Fruit fly (Drosophila melanogaster) whole organism, prepupa: ENCODE measurements around the gene bys.

Experiments used
- Blimp-1 ChIP-seq: fragments of 200-800 bp; sonication (Bioruptor generic); optimal IDR thresholded peaks from 3 replicates; lab custom pipeline; 2017; ENCODE audit warnings: missing biosample characterization, missing genetic modification characterization, mild to moderate bottlenecking, moderate library complexity, missing genetic modification reagents
- CG10631 ChIP-seq: fragments of 200-800 bp; sonication (Bioruptor generic); optimal IDR thresholded peaks from 2 replicates; lab custom pipeline; 2016; ENCODE audit warnings: missing biosample characterization, missing genetic modification characterization
- CG10669 ChIP-seq: fragments of 200-800 bp; sonication (Bioruptor generic); optimal IDR thresholded peaks from 3 replicates; lab custom pipeline; 2018; ENCODE audit warnings: missing biosample characterization, mild to moderate bottlenecking, missing genetic modification characterization, moderate library complexity
- CG11294 ChIP-seq: fragments of 200-800 bp; sonication (Bioruptor generic); IDR thresholded peaks from 2 replicates; pipeline ENCODE4 v1.3.6; 2022; ENCODE audit warnings: missing biosample characterization, missing genetic modification characterization
- CG15336 ChIP-seq: fragments of 200-800 bp; sonication (Bioruptor generic); IDR thresholded peaks from 2 replicates; pipeline ENCODE4 v1.3.6; 2022; ENCODE audit warnings: missing biosample characterization, missing genetic modification characterization
- CG1621 ChIP-seq: fragments of 200-800 bp; sonication (Bioruptor generic); optimal IDR thresholded peaks from 3 replicates; lab custom pipeline; 2018; ENCODE audit warnings: missing biosample characterization, mild to moderate bottlenecking, missing genetic modification characterization
- CG16779 ChIP-seq: fragments of 200-800 bp; sonication (Bioruptor generic); optimal IDR thresholded peaks from 3 replicates; lab custom pipeline; 2017; ENCODE audit warnings: missing biosample characterization, mild to moderate bottlenecking, missing genetic modification characterization
- CG3032 ChIP-seq: fragments of 200-800 bp; optimal IDR thresholded peaks from 2 replicates; lab custom pipeline; 2019; ENCODE audit warnings: missing biosample characterization, mild to moderate bottlenecking, missing genetic modification characterization, moderate library complexity
- CG31627 ChIP-seq: fragments of 200-800 bp; sonication (Bioruptor generic); optimal IDR thresholded peaks from 3 replicates; lab custom pipeline; 2016; ENCODE audit warnings: missing biosample characterization, missing genetic modification characterization
- CG32006 ChIP-seq: fragments of 200-800 bp; sonication (Bioruptor generic); optimal IDR thresholded peaks from 3 replicates; lab custom pipeline; 2017; ENCODE audit warnings: missing biosample characterization, mild to moderate bottlenecking, missing genetic modification characterization
- CG34406 ChIP-seq: fragments of 200-800 bp; sonication (Bioruptor generic); optimal IDR thresholded peaks from 3 replicates; lab custom pipeline; 2016; ENCODE audit warnings: missing biosample characterization, missing genetic modification characterization
- CG3919 ChIP-seq: fragments of 200-800 bp; sonication (Bioruptor generic); optimal IDR thresholded peaks from 3 replicates; lab custom pipeline; 2016; ENCODE audit warnings: missing biosample characterization, missing genetic modification characterization
- CG4318 ChIP-seq: fragments of 200-800 bp; sonication (Bioruptor generic); optimal IDR thresholded peaks from 3 replicates; lab custom pipeline; 2017; ENCODE audit warnings: missing biosample characterization, mild to moderate bottlenecking, missing genetic modification characterization
- CG6163 ChIP-seq: fragments of 200-800 bp; sonication (Bioruptor generic); IDR thresholded peaks from 3 replicates; pipeline ENCODE4 v1.3.6; 2022; ENCODE audit warnings: missing biosample characterization, missing genetic modification characterization
- CG6792 ChIP-seq: fragments of 200-800 bp; sonication (Bioruptor generic); optimal IDR thresholded peaks from 3 replicates; lab custom pipeline; 2016; ENCODE audit warnings: missing biosample characterization, missing genetic modification characterization
- CG6808 ChIP-seq: fragments of 200-800 bp; sonication (Bioruptor generic); optimal IDR thresholded peaks from 3 replicates; lab custom pipeline; 2017; ENCODE audit warnings: missing biosample characterization, missing genetic modification characterization, mild to moderate bottlenecking, moderate library complexity, missing genetic modification reagents
- CG6854 ChIP-seq: fragments of 200-800 bp; sonication (Bioruptor generic); optimal IDR thresholded peaks from 2 replicates; lab custom pipeline; 2017; ENCODE audit warnings: missing biosample characterization, mild to moderate bottlenecking, missing genetic modification characterization
- CG8119 ChIP-seq: fragments of 200-800 bp; sonication (Bioruptor generic); IDR thresholded peaks from 3 replicates; pipeline ENCODE4 v1.3.6; 2022; ENCODE audit warnings: missing biosample characterization, missing genetic modification characterization
- CG8319 ChIP-seq: fragments of 200-800 bp; sonication (Bioruptor generic); optimal IDR thresholded peaks from 3 replicates; lab custom pipeline; 2016; ENCODE audit warnings: missing biosample characterization, missing genetic modification characterization
- CG8632 ChIP-seq: fragments of 200-800 bp; sonication (Bioruptor generic); optimal IDR thresholded peaks from 3 replicates; lab custom pipeline; 2016; ENCODE audit warnings: missing biosample characterization, missing genetic modification characterization
- CG9139 ChIP-seq: fragments of 200-800 bp; sonication (Bioruptor generic); optimal IDR thresholded peaks from 3 replicates; lab custom pipeline; 2017; ENCODE audit warnings: missing biosample characterization, mild to moderate bottlenecking, missing genetic modification characterization
- Eip75B ChIP-seq: fragments of 200-800 bp; sonication (Bioruptor generic); optimal IDR thresholded peaks from 3 replicates; lab custom pipeline; 2016; ENCODE audit warnings: missing biosample characterization, missing genetic modification characterization
- Eip78C ChIP-seq: fragments of 200-800 bp; sonication (Bioruptor generic); peaks from one replicate; lab custom pipeline; 2016; ENCODE audit warnings: missing biosample characterization, missing genetic modification characterization
- Eip93F ChIP-seq: fragments of 200-800 bp; sonication (Bioruptor generic); optimal IDR thresholded peaks from 2 replicates; lab custom pipeline; 2016; ENCODE audit warnings: missing biosample characterization, mild to moderate bottlenecking, missing genetic modification characterization
- Ets96B ChIP-seq: fragments of 200-800 bp; optimal IDR thresholded peaks from 2 replicates; lab custom pipeline; 2019; ENCODE audit warnings: missing biosample characterization, mild to moderate bottlenecking, missing genetic modification characterization, moderate library complexity
- Hr39 ChIP-seq: fragments of 200-800 bp; sonication (Bioruptor generic); optimal IDR thresholded peaks from 2 replicates; lab custom pipeline; 2016; ENCODE audit warnings: missing biosample characterization, missing genetic modification characterization
- Hr4 ChIP-seq: fragments of 200-800 bp; sonication (Bioruptor generic); optimal IDR thresholded peaks from 3 replicates; lab custom pipeline; 2016; ENCODE audit warnings: missing biosample characterization, missing genetic modification characterization
- Met ChIP-seq: fragments of 200-800 bp; sonication (Bioruptor generic); optimal IDR thresholded peaks from 3 replicates; lab custom pipeline; 2016; ENCODE audit warnings: missing biosample characterization, missing genetic modification characterization
- OdsH ChIP-seq: fragments of 200-800 bp; sonication (Bioruptor generic); optimal IDR thresholded peaks from 3 replicates; lab custom pipeline; 2016; ENCODE audit warnings: missing biosample characterization, missing genetic modification characterization
- Smox ChIP-seq: fragments of 200-800 bp; sonication (Bioruptor generic); optimal IDR thresholded peaks from 3 replicates; lab custom pipeline; 2016; ENCODE audit warnings: missing biosample characterization, missing genetic modification characterization
- Sox102F ChIP-seq: fragments of 200-800 bp; sonication (Bioruptor generic); optimal IDR thresholded peaks from 2 replicates; lab custom pipeline; 2016; ENCODE audit warnings: missing biosample characterization, mild to moderate bottlenecking, missing genetic modification characterization
- cyc ChIP-seq: fragments of 200-800 bp; sonication (Bioruptor generic); optimal IDR thresholded peaks from 3 replicates; lab custom pipeline; 2016; ENCODE audit warnings: missing biosample characterization, missing genetic modification characterization
- dsx ChIP-seq: fragments of 200-800 bp; optimal IDR thresholded peaks from 3 replicates; lab custom pipeline; 2019; ENCODE audit warnings: missing biosample characterization, mild to moderate bottlenecking, missing genetic modification characterization, moderate library complexity; ENCODE audit not compliant: poor library complexity, severe bottlenecking
- eg ChIP-seq: fragments of 200-800 bp; sonication (Bioruptor generic); IDR thresholded peaks from 3 replicates; pipeline ENCODE4 v1.3.6; 2022; ENCODE audit warnings: missing biosample characterization, missing genetic modification characterization
- esn ChIP-seq: fragments of 200-800 bp; sonication (Bioruptor generic); optimal IDR thresholded peaks from 2 replicates; lab custom pipeline; 2016; ENCODE audit warnings: missing biosample characterization, mild to moderate bottlenecking, missing genetic modification characterization, moderate library complexity
- fd59A ChIP-seq: fragments of 200-800 bp; sonication (Bioruptor generic); optimal IDR thresholded peaks from 2 replicates; lab custom pipeline; 2017; ENCODE audit warnings: missing biosample characterization, mild to moderate bottlenecking, missing genetic modification characterization, missing genetic modification reagents
- fd85E ChIP-seq: fragments of 200-800 bp; sonication (Bioruptor generic); optimal IDR thresholded peaks from 3 replicates; lab custom pipeline; 2016; ENCODE audit warnings: missing biosample characterization, missing genetic modification characterization
- fkh ChIP-seq: fragments of 200-800 bp; sonication (Bioruptor generic); optimal IDR thresholded peaks from 3 replicates; lab custom pipeline; 2017; ENCODE audit warnings: missing biosample characterization, mild to moderate bottlenecking, missing genetic modification characterization, moderate library complexity
- lz ChIP-seq: fragments of 200-800 bp; sonication (Bioruptor generic); optimal IDR thresholded peaks from 3 replicates; lab custom pipeline; 2016; ENCODE audit warnings: missing biosample characterization, missing genetic modification characterization
- net ChIP-seq: fragments of 200-800 bp; sonication (Bioruptor generic); optimal IDR thresholded peaks from 3 replicates; lab custom pipeline; 2016; ENCODE audit warnings: missing biosample characterization, missing genetic modification characterization
- pdm3 ChIP-seq: fragments of 200-800 bp; sonication (Bioruptor generic); optimal IDR thresholded peaks from 3 replicates; lab custom pipeline; 2016; ENCODE audit warnings: missing biosample characterization, missing genetic modification characterization
- salr ChIP-seq, 2 experiments: fragments of 200-800 bp; sonication (Bioruptor generic); optimal IDR thresholded peaks; 3 replicates each; lab custom pipeline; 2016 to 2018; ENCODE audit warnings: missing biosample characterization in 2 of 2, missing genetic modification characterization in 2 of 2, mild to moderate bottlenecking in 1 of 2
- spab ChIP-seq: fragments of 200-800 bp; sonication (Bioruptor generic); optimal IDR thresholded peaks from 2 replicates; lab custom pipeline; 2017; ENCODE audit warnings: missing biosample characterization, mild to moderate bottlenecking, missing genetic modification characterization, missing genetic modification reagents
- ss ChIP-seq, 2 experiments: fragments of 200-800 bp; sonication (Bioruptor generic); optimal IDR thresholded peaks; 2 replicates in 1 of 2; 3 replicates in 1 of 2; lab custom pipeline; 2017 to 2018; ENCODE audit warnings: mild to moderate bottlenecking in 2 of 2, missing biosample characterization in 2 of 2, missing genetic modification characterization in 2 of 2, moderate library complexity in 1 of 2
- vri ChIP-seq: fragments of 200-800 bp; sonication (Bioruptor generic); optimal IDR thresholded peaks from 3 replicates; lab custom pipeline; 2016; ENCODE audit warnings: missing biosample characterization, mild to moderate bottlenecking, missing genetic modification characterization

Gene bys

dm6 chrX:7944772-7945722 lies 43.4 kb downstream of the bys start (continued):
- TF ChIP-seq Blimp-1 (GFP tag; lab: Kevin White, UChicago) (peak; percentile 55), CG11294 (GFP tag; lab: Robert Waterston, UW) (no peak), cyc (GFP tag; lab: Kevin White, UChicago) (peak; percentile 75), CG8319 (GFP tag; lab: Kevin White, UChicago) (peak; percentile 40), OdsH (peak; percentile 55), Eip93F (GFP tag; lab: Kevin White, UChicago) (peak; percentile 54), Hr4 (GFP tag; lab: Kevin White, UChicago) (peak; percentile 68), pdm3 (GFP tag; lab: Kevin White, UChicago) (peak; percentile 61), Hr39 (GFP tag; lab: Kevin White, UChicago) (peak; percentile 72), eg (GFP tag; lab: Robert Waterston, UW) (peak; percentile 69), CG15336 (peak; percentile 60), CG8119 (GFP tag; lab: Robert Waterston, UW) (peak; percentile 47; the same call in 2 of the 3 replicates), spab (GFP tag; lab: Kevin White, UChicago) (peak; percentile 34), CG6792 (GFP tag; lab: Kevin White, UChicago) (peak; percentile 60), Eip75B (GFP tag; lab: Kevin White, UChicago) (peak; percentile 57), ss (GFP tag; optimal IDR thresholded peaks at IDR 0.05; lab: Kevin White, UChicago) (peak; percentile 33 to 60), fd85E (GFP tag; lab: Kevin White, UChicago) (no peak), CG31627 (GFP tag; lab: Kevin White, UChicago) (peak; percentile 75), CG8632 (peak; percentile 36), CG6163 (peak; percentile 76; the same call in 1 of the 3 replicates), CG10669 (GFP tag; lab: Kevin White, UChicago) (peak; percentile 61), Met (GFP tag; lab: Kevin White, UChicago) (peak; percentile 71), CG16779 (tag; lab: Kevin White, UChicago) (peak; percentile 58), fkh (GFP tag; lab: Kevin White, UChicago) (peak; percentile 72), Sox102F (GFP tag; lab: Kevin White, UChicago) (peak; percentile 72), vri (GFP tag; lab: Kevin White, UChicago) (peak; percentile 88), CG10631 (GFP tag; lab: Kevin White, UChicago) (peak; percentile 66), Eip78C (peak; percentile 89), CG32006 (GFP tag; lab: Kevin White, UChicago) (peak; percentile 71), CG6808 (GFP tag; lab: Kevin White, UChicago) (peak; percentile 54), lz (GFP tag; lab: Kevin White, UChicago) (peak; percentile 77), CG9139 (no peak), CG3032 (tag; lab: Kevin White, UChicago) (peak; percentile 54), Smox (GFP tag; lab: Kevin White, UChicago) (peak; percentile 68), CG3919 (peak; percentile 47), CG34406 (peak; percentile 49), CG1621 (tag; lab: Kevin White, UChicago) (peak; percentile 40), net (GFP tag; lab: Kevin White, UChicago) (peak; percentile 42)
- TF ChIP-seq, all 60 proteins: peak for 56

dm6 chrX:7946858-7947313 lies 45.2 kb downstream of the bys start, which contains the start of gene orion:
orion (minus strand) TSS chrX:7946908.
- TF ChIP-seq CG1621 (tag; lab: Kevin White, UChicago) (peak; percentile 87), eg (GFP tag; lab: Robert Waterston, UW) (peak; percentile 81), CG8119 (GFP tag; lab: Robert Waterston, UW) (peak; percentile 73), Ets96B (tag; lab: Kevin White, UChicago) (peak; percentile 71), CG9139 (peak; percentile 88), net (GFP tag; lab: Kevin White, UChicago) (no peak), CG16779 (tag; lab: Kevin White, UChicago) (peak; percentile 83), CG6854 (GFP tag; lab: Kevin White, UChicago) (no peak), fd59A (GFP tag; lab: Kevin White, UChicago) (peak; percentile 32), CG32006 (GFP tag; lab: Kevin White, UChicago) (no peak), CG31627 (GFP tag; lab: Kevin White, UChicago) (no peak), CG6163 (peak; percentile 86), dsx (GFP tag; lab: Kevin White, UChicago) (peak; percentile 87), CG6792 (GFP tag; lab: Kevin White, UChicago) (peak; percentile 4), Hr39 (GFP tag; lab: Kevin White, UChicago) (no peak), CG4318 (GFP tag; lab: Kevin White, UChicago) (no peak), salr (GFP tag; optimal IDR thresholded peaks at IDR 0.05; lab: Kevin White, UChicago) (peak in 1 of 2 experiments; percentile 58), CG15336 (peak; percentile 59; the same call in 1 of the 2 replicates), Smox (GFP tag; lab: Kevin White, UChicago) (no peak), lz (GFP tag; lab: Kevin White, UChicago) (peak; percentile 17), CG8632 (peak; percentile 31), esn (GFP tag; lab: Kevin White, UChicago) (peak; percentile 34), OdsH (no peak)
